Fruit fly (Drosophila melanogaster) whole organism, pupa: ENCODE data around the gene Atu.

Source experiments
- CG15710 ChIP-seq: fragments of 200-800 bp; sonication (Bioruptor generic); optimal IDR thresholded peaks from 2 replicates; lab custom pipeline; 2018; ENCODE audit warnings: missing biosample characterization, mild to moderate bottlenecking, missing genetic modification characterization, moderate library complexity
- CG17806 ChIP-seq: fragments of 200-800 bp; sonication (Bioruptor generic); optimal IDR thresholded peaks from 2 replicates; lab custom pipeline; 2018; ENCODE audit warnings: missing biosample characterization, mild to moderate bottlenecking, missing genetic modification characterization, moderate library complexity
- CG8159 ChIP-seq: fragments of 200-800 bp; sonication (Bioruptor generic); optimal IDR thresholded peaks from 3 replicates; lab custom pipeline; 2018; ENCODE audit warnings: missing biosample characterization, mild to moderate bottlenecking, missing genetic modification characterization, moderate library complexity
- CG8301 ChIP-seq: fragments of 200-800 bp; sonication (Bioruptor generic); optimal IDR thresholded peaks from 2 replicates; lab custom pipeline; 2018; ENCODE audit warnings: missing biosample characterization, mild to moderate bottlenecking, missing genetic modification characterization
- CG9948 ChIP-seq: fragments of 200-800 bp; sonication (Bioruptor generic); optimal IDR thresholded peaks from 2 replicates; lab custom pipeline; 2018; ENCODE audit warnings: missing biosample characterization, mild to moderate bottlenecking, missing genetic modification characterization, moderate library complexity
- Ets98B ChIP-seq: fragments of 200-800 bp; sonication (Bioruptor generic); IDR thresholded peaks from 2 replicates; pipeline ENCODE4 v1.3.6; 2022; ENCODE audit warnings: missing biosample characterization, missing genetic modification characterization
- Pif1A ChIP-seq: fragments of 200-800 bp; sonication (Bioruptor generic); optimal IDR thresholded peaks from 3 replicates; lab custom pipeline; 2016; ENCODE audit warnings: missing biosample characterization, missing genetic modification characterization
- Pif1B ChIP-seq: fragments of 200-800 bp; sonication (Bioruptor generic); optimal IDR thresholded peaks from 3 replicates; lab custom pipeline; 2016; ENCODE audit warnings: missing biosample characterization, missing genetic modification characterization
- Snoo ChIP-seq: fragments of 200-800 bp; sonication (Bioruptor generic); optimal IDR thresholded peaks from 3 replicates; lab custom pipeline; 2017; ENCODE audit warnings: missing biosample characterization, mild to moderate bottlenecking, missing genetic modification characterization, inconsistent platforms

dm6 chr3R:5658984-5659802 is 46.0 kb downstream of the Atu start:
- TF ChIP-seq CG9948 (tag; lab: Kevin White, UChicago) (no peak), CG8159 (tag; lab: Kevin White, UChicago) (no peak), CG17806 (tag; lab: Kevin White, UChicago) (no peak), Pif1B (no peak), CG8301 (tag; lab: Kevin White, UChicago) (no peak), Ets98B (GFP tag; lab: Robert Waterston, UW) (0 out of 2 replicates have a peak, but pooled peaks have one; percentile 19), Snoo (no peak), Pif1A (GFP tag; lab: Kevin White, UChicago) (no peak), CG15710 (no peak)
